Worm (Caenorhabditis elegans): Measurements from ENCODE around the gene lin-15B.
A peak's percentile ranks its signal among the peaks of the same experiment; 100 is the strongest.

DNA sequence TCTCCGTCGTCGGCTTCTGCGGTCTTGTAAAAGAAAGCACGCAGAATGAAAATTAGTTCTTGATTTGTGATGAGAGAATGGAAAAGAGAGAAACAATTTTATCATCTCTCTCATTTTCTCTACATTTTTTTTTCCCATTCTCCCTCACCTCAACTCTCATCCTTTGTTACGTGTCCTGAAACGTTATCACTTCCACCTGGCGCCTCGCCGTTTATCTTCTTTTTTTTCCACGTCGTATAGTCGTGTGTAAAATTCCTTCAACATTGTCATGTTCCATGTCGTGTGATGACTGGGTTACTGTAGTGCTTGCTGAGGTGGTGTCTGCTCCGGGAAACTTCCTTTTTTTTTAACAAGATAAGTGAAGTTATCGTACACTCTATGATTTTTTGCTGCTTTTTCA lies 53.6 kb downstream of the lin-15B start:
- TF ChIP-seq C34F6.9 (tag; optimal IDR thresholded peaks at IDR 0.05) (peak; percentile 15), ama-1 (optimal IDR thresholded peaks at IDR 0.05) (no peak), nhr-77 (tag; optimal IDR thresholded peaks at IDR 0.05) (no peak), ztf-11 (tag; optimal IDR thresholded peaks at IDR 0.05) (no peak), nhr-10 (tag; optimal IDR thresholded peaks at IDR 0.05) (no peak), nhr-129 (tag; optimal IDR thresholded peaks at IDR 0.05) (peak; percentile 75), skn-1 (tag; optimal IDR thresholded peaks at IDR 0.05) (no peak), elt-3 (tag; optimal IDR thresholded peaks at IDR 0.05) (no peak), nhr-12 (tag; optimal IDR thresholded peaks at IDR 0.05) (no peak), ztf-1 (GFP tag; conservative IDR thresholded peaks at IDR 0.05) (no peak)

Data from whole organism, L2 larva.